Worm (Caenorhabditis elegans) whole organism, midembryonic: Measurements from ENCODE around the gene pid-5.

ENCODE experiments used
- T22C8.4 ChIP-seq: fragments of 200-800 bp; sonication (Bioruptor generic); IDR thresholded peaks from 2 replicates; pipeline ENCODE4 v1.3.6; 2022; ENCODE audit warnings: missing genetic modification characterization, missing compliant biosample characterization
- cog-1 ChIP-seq: sonication (generic microtip); optimal IDR thresholded peaks from 2 replicates; lab custom pipeline; 2016; ENCODE audit warnings: missing genetic modification characterization, missing compliant biosample characterization
- flt-1 ChIP-seq: fragments of 200-800 bp; sonication (Bioruptor generic); IDR thresholded peaks from 2 replicates; pipeline ENCODE4 v1.3.6; 2022; ENCODE audit warnings: missing genetic modification characterization, missing compliant biosample characterization
- klf-2 ChIP-seq: fragments of 200-800 bp; sonication (Bioruptor generic); conservative IDR thresholded peaks from 2 replicates; pipeline ENCODE4 v1.3.6; 2022; ENCODE audit warnings: missing genetic modification reagents, missing genetic modification characterization, missing compliant biosample characterization
- med-1 ChIP-seq: sonication (generic microtip); optimal IDR thresholded peaks from 2 replicates; lab custom pipeline; 2017; ENCODE audit warnings: missing genetic modification characterization, mild to moderate bottlenecking, missing compliant biosample characterization, antibody characterized with exemption, missing genetic modification reagents; ENCODE audit not compliant: insufficient read depth
- ref-1 ChIP-seq: fragments of 200-800 bp; sonication (Bioruptor generic); conservative IDR thresholded peaks from 2 replicates; pipeline ENCODE4 v1.3.6; 2022; ENCODE audit warnings: missing genetic modification reagents, missing genetic modification characterization, missing compliant biosample characterization
- tab-1 ChIP-seq: fragments of 200-800 bp; sonication (Bioruptor generic); IDR thresholded peaks from 2 replicates; pipeline ENCODE4 v1.3.6; 2022; ENCODE audit warnings: missing genetic modification characterization, missing compliant biosample characterization
- ztf-23 ChIP-seq: fragments of 200-800 bp; sonication (Bioruptor generic); IDR thresholded peaks from 2 replicates; pipeline ENCODE4 v1.3.6; 2022; ENCODE audit warnings: missing genetic modification reagents, missing genetic modification characterization, missing compliant biosample characterization
- ztf-29 ChIP-seq: fragments of 200-800 bp; sonication (Bioruptor generic); IDR thresholded peaks from 2 replicates; pipeline ENCODE4 v1.3.6; 2022; ENCODE audit warnings: missing genetic modification reagents, missing genetic modification characterization, missing compliant biosample characterization

Gene pid-5

DNA sequence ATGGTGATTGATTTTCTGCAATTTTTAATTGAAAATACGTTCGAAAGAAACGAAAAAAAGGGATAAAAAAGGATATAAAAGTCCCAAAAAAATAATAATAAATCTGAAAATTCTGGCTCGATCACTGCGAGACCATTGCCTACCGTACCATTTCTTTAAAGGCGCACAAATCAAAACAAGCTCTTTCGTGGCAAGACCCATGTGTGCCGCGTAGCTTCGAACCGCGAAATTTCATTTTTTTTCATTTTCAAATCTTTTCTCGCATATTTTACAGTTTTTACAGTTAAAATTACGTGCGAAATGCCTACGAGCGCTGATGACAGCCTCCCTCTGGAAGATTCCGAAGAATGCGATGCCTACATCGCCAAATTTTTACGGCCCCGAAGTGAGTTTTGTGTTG, at the start of gene pid-5, which contains the start of gene coh-4:
TSS of gene pid-5 (plus strand) at position 259 of the 400 bp plus-strand sequence.
TSS of gene coh-4 (minus strand) at position 17 of the 400 bp plus-strand sequence.
- no peak for TF ChIP-seq ztf-23 (GFP tag; lab: Robert Waterston, UW)
- TF ChIP-seq cog-1 (tag; lab: Kevin White, UChicago) = no peak
- TF ChIP-seq tab-1 (GFP tag; lab: Robert Waterston, UW) = no peak
- no peak for TF ChIP-seq flt-1 (GFP tag; lab: Robert Waterston, UW)

DNA sequence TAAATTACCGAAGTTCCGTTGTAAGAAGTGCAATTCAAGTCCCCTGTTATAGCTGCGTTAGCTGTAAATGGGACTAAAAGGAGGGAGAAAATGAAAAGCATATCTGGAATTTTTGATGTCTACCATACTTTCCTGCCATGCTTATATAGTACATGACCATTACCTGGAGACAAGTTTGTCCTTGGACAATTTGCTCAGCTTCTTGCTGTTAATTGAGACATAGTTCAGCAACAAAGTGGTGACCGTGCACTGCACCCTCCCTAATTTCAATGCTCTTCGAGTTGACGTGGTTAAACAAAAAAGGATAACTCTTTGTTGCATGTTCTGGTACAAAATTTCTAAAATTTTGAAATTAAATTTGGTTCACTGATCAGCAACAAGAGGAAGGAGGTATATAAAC, 48.2 kb upstream of the pid-5 start, which contains the start of gene T05B4.13:
TSS of gene T05B4.13 (minus strand) at position 101 of the 400 bp plus-strand sequence.
- TF ChIP-seq ztf-23 (GFP tag; lab: Robert Waterston, UW) (no peak), med-1 (no peak), ztf-29 (GFP tag; lab: Robert Waterston, UW) (no peak)

DNA sequence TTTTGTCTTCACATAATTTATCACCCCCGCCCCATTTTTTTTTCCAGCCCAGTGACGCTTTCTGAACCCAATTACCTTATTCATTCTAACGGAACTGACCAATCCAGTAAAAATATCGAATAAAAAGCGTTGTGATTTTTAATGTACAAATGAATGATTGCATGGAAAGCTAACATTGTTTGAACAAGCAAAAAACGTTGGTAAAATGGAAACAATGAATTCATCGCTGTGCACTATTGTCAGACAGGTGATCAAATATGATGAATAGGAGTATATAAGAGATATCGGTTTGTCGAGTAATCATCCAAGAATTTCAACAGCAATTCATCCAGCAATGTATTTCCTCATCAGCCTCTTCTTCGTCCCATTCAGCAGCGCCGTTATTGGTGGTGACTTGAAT, 46.1 kb upstream of the pid-5 start, which contains the start of gene phat-4:
TSS of gene phat-4 (plus strand) at position 301 of the 400 bp plus-strand sequence.
- no peak for TF ChIP-seq ztf-23 (GFP tag; lab: Robert Waterston, UW)

DNA sequence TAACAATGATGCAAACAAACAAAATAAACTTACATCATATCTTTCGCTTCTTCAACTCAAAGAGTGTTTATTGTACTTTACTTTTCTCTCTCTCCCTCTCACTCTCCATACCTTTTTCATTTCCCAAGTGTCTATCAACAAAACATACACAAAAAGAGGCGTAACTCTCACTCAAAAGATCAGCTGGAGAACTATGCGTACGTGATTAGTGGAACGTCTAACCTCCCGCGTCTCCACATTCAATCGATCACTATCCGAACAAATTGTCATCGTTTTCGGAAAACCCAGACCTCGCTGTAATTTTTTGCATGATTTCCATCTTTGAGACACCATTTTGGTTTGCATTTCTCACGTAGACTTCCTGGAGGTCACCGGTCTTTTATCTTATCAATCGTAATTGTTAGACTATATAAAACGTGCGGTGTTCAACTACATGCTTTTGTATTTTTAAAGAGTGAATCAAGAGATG, 44.2 kb upstream of the pid-5 start, which contains the start of gene nhr-57:
TSS of gene nhr-57 (plus strand) at position 419 of the 469 bp plus-strand sequence.
- TF ChIP-seq ztf-29 (GFP tag; lab: Robert Waterston, UW) (no peak), ztf-23 (GFP tag; lab: Robert Waterston, UW) (no peak), ref-1 (no peak), flt-1 (GFP tag; lab: Robert Waterston, UW) (no peak), med-1 (no peak), tab-1 (GFP tag; lab: Robert Waterston, UW) (no peak), cog-1 (tag; lab: Kevin White, UChicago) (no peak), T22C8.4 (GFP tag; lab: Robert Waterston, UW) (no peak), klf-2 (GFP tag; lab: Robert Waterston, UW) (no peak)

DNA sequence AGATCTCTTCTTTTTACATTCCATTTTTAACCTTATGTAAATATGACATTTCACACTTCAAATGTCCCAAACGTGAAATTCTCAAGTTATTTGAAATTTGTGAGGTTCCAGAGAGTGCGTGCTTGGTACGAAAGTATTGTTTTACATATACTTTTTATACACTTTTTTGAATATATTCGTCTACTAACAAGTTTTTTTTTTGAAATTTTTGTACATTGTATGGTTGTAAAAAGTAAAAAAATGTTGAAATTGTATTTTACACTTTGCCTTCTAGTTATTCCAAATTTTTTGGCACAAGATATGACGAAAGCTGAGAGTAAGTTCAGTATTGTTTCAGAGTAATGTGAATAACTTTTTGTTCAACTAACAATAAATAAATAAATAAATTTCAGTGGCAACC, 41.0 kb upstream of the pid-5 start, which contains the start of gene lgc-1:
TSS of gene lgc-1 (plus strand) at position 301 of the 400 bp plus-strand sequence.
- TF ChIP-seq med-1 (no peak), flt-1 (GFP tag; lab: Robert Waterston, UW) (no peak), cog-1 (tag; lab: Kevin White, UChicago) (no peak), ztf-29 (GFP tag; lab: Robert Waterston, UW) (no peak), T22C8.4 (GFP tag; lab: Robert Waterston, UW) (no peak), tab-1 (GFP tag; lab: Robert Waterston, UW) (no peak), ztf-23 (GFP tag; lab: Robert Waterston, UW) (no peak), klf-2 (GFP tag; lab: Robert Waterston, UW) (no peak), ref-1 (no peak)

DNA sequence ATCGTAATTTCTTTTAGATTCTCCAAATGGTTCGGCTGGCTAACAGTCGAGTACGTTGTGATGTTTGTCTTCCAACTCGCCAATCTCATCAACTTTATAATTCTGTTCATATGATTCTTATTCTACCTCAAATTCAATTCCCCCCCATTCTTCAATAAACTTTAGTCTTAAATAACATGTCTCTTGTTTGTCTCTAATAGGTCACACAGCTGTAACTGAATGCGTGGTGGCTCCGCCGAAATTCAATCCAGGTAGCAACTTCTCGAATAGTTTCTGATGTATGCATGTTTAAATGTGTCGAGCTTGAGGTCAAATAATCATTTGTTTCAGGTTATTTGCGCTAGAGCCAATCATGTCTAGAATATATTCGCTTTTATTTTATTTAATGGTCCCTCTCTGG, 37.0 kb upstream of the pid-5 start, which contains the start of gene lgc-29:
TSS of gene lgc-29 (plus strand) at position 301 of the 400 bp plus-strand sequence.
- TF ChIP-seq klf-2 (GFP tag; lab: Robert Waterston, UW) = no peak
- no peak for TF ChIP-seq T22C8.4 (GFP tag; lab: Robert Waterston, UW)
- no peak for TF ChIP-seq cog-1 (tag; lab: Kevin White, UChicago)
- TF ChIP-seq med-1 = no peak
- TF ChIP-seq ztf-23 (GFP tag; lab: Robert Waterston, UW) = no peak
- no peak for TF ChIP-seq ztf-29 (GFP tag; lab: Robert Waterston, UW)
- no peak for TF ChIP-seq tab-1 (GFP tag; lab: Robert Waterston, UW)
- no peak for TF ChIP-seq flt-1 (GFP tag; lab: Robert Waterston, UW)
- TF ChIP-seq ref-1 = no peak

DNA sequence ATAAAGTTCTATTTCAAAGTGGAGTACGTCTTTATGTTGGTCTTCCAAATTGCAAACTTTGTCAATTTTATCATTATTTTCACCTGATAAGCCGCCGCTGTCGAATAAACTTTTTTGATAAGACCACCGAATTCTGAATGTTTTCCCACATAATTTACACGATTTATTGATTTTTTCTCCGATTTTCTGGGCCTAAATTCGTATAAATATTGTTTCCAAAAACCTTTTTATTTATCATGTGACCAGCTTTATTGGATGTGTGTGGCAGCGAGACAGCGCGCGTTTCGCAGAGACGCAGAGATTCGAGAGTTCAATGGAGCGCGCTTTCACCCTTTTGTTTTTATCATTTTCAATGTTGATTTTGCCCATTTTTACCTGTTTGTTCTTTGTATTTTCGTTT, 32.6 kb upstream of the pid-5 start:
- TF ChIP-seq ztf-29 (GFP tag; lab: Robert Waterston, UW) (no peak), med-1 (no peak), flt-1 (GFP tag; lab: Robert Waterston, UW) (no peak), T22C8.4 (GFP tag; lab: Robert Waterston, UW) (no peak), ref-1 (no peak), ztf-23 (GFP tag; lab: Robert Waterston, UW) (no peak), cog-1 (tag; lab: Kevin White, UChicago) (no peak), tab-1 (GFP tag; lab: Robert Waterston, UW) (no peak), klf-2 (GFP tag; lab: Robert Waterston, UW) (no peak)

DNA sequence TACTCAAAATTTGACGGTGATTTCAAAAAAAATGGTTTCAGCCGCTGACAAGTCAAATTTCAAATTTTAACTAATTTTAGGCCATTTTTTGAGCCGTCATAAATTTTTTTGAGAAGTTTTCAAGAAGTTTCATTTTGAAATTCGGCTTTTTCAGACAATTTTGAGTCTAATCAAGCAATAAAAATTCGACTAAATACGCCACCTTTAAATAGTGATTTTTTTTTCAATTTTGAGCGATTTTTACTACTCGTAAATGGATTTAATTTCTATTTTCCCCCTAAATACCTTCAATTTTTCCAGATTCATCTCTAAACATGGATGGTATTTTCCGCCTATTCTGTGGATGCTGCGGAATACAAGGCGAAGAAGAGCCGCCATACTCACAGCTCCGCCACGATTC, 31.5 kb upstream of the pid-5 start, which contains the start of gene Y45G5AL.1:
TSS of gene Y45G5AL.1 (plus strand) at position 301 of the 400 bp plus-strand sequence.
- TF ChIP-seq tab-1 (GFP tag; lab: Robert Waterston, UW) (no peak), klf-2 (GFP tag; lab: Robert Waterston, UW) (no peak), ref-1 (no peak), ztf-29 (GFP tag; lab: Robert Waterston, UW) (no peak), T22C8.4 (GFP tag; lab: Robert Waterston, UW) (no peak), med-1 (no peak), flt-1 (GFP tag; lab: Robert Waterston, UW) (no peak), cog-1 (tag; lab: Kevin White, UChicago) (no peak), ztf-23 (GFP tag; lab: Robert Waterston, UW) (no peak)

DNA sequence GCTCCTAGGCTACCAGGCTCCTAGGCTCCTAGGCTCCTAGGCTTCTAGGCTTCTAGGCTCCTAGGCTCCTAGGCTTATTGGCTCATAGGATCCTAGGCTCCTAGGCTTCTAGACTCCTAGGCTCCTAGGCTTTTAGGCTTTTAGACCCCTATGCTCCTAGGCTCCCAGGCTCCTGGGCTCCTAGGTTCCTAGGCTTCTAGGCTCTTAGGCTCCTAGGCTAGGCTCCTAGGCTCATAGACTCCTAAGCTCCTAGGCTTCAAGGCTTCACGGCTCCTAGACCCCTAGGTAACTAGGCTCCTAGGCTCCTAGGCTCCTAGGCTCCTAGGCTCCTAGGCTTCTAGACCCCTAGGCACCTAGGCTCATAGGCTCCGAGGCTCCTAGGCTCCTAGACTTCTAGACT, 24.3 kb upstream of the pid-5 start:
- TF ChIP-seq cog-1 (tag; lab: Kevin White, UChicago) (no peak), ztf-29 (GFP tag; lab: Robert Waterston, UW) (no peak), ztf-23 (GFP tag; lab: Robert Waterston, UW) (no peak), flt-1 (GFP tag; lab: Robert Waterston, UW) (peak; percentile 48; the same call in 1 of the 2 replicates), T22C8.4 (GFP tag; lab: Robert Waterston, UW) (no peak), med-1 (no peak), klf-2 (GFP tag; lab: Robert Waterston, UW) (no peak), tab-1 (GFP tag; lab: Robert Waterston, UW) (peak; percentile 47; the same call in 1 of the 2 replicates)

DNA sequence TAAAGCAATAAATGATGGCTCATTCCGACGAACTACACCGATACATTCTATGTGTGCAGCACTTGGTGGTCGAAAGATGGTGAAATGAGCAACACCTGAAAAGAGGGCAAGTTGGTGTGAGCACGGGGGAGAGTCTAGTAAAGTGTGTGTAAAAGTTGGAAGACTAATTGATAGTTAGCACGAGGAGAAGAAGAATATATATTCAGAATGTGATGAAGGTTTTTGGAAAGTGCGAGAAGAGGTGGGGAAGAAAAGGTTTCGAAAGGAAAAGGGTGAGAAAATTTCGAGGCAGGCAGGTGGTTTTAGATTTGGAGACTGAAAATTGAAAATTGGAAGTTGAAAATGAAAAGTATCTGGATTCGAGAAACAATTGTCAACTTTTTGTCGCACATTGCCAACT, 23.5 kb upstream of the pid-5 start, which contains the start of gene Y45G5AM.6:
TSS of gene Y45G5AM.6 (minus strand) at position 101 of the 400 bp plus-strand sequence.
- TF ChIP-seq klf-2 (GFP tag; lab: Robert Waterston, UW) (no peak), cog-1 (tag; lab: Kevin White, UChicago) (no peak), T22C8.4 (GFP tag; lab: Robert Waterston, UW) (no peak)
